Worm (Caenorhabditis elegans) whole organism, L4 larva: Measurements from ENCODE around the gene his-4.
"Not testable (repeated sequence)": the region's sequence is repeated elsewhere in the genome, so short reads cannot be mapped to it uniquely, and the experiment has no call there.

Source experiments
- F10B5.3 ChIP-seq: sonication (generic microtip); optimal IDR thresholded peaks from 2 replicates; lab custom pipeline; 2016; ENCODE audit warnings: mild to moderate bottlenecking, missing genetic modification characterization, missing compliant biosample characterization
- F44E2.7 ChIP-seq: fragments of 200-800 bp; sonication (Bioruptor generic); IDR thresholded peaks from 2 replicates; pipeline ENCODE4 v2.1.2; 2022; ENCODE audit warnings: missing genetic modification characterization, missing compliant biosample characterization
- R02D3.7 ChIP-seq: fragments of 150-350 bp; sonication (generic microtip); optimal IDR thresholded peaks from 3 replicates; lab custom pipeline; 2014; ENCODE audit warnings: missing biosample characterization, missing genetic modification characterization
- T26A8.4 ChIP-seq: fragments of 200-800 bp; sonication (Bioruptor generic); IDR thresholded peaks from 2 replicates; pipeline ENCODE4 v1.3.6; 2022; ENCODE audit warnings: missing genetic modification characterization, missing compliant biosample characterization
- ZK546.5 ChIP-seq, 2 experiments: sonication (generic microtip); optimal IDR thresholded peaks; 2 replicates each; lab custom pipeline; 2017; ENCODE audit warnings: missing biosample characterization in 2 of 2, missing genetic modification characterization in 2 of 2
- aha-1 ChIP-seq: fragments of 150-350 bp; peaks from one replicate; lab custom pipeline; 2014; ENCODE audit warnings: missing biosample characterization, missing genetic modification characterization
- arid-1 ChIP-seq: fragments of 200-800 bp; sonication (Bioruptor generic); conservative IDR thresholded peaks from 2 replicates; pipeline ENCODE4 v1.3.6; 2022; ENCODE audit warnings: missing genetic modification reagents, missing genetic modification characterization, missing compliant biosample characterization
- attf-4 ChIP-seq: sonication (generic microtip); optimal IDR thresholded peaks from 3 replicates; lab custom pipeline; 2017; ENCODE audit warnings: missing biosample characterization, missing genetic modification characterization
- daf-12 ChIP-seq: fragments of 150-350 bp; optimal IDR thresholded peaks from 2 replicates; lab custom pipeline; 2014; ENCODE audit warnings: missing biosample characterization, missing genetic modification reagents, missing genetic modification characterization
- daf-16 ChIP-seq, 3 experiments: sonication (generic microtip); optimal IDR thresholded peaks; 2 replicates each; lab custom pipeline; 2016 to 2017; ENCODE audit warnings: missing genetic modification characterization in 3 of 3, missing genetic modification reagents in 3 of 3, mild to moderate bottlenecking in 2 of 3, missing compliant biosample characterization in 2 of 3, missing biosample characterization in 1 of 3, moderate library complexity in 1 of 3
- daf-19 ChIP-seq: fragments of 200-800 bp; sonication (Bioruptor generic); conservative IDR thresholded peaks from 2 replicates; pipeline ENCODE4 v1.3.6; 2022; ENCODE audit warnings: missing genetic modification characterization, missing compliant biosample characterization
- daf-8 ChIP-seq: fragments of 200-800 bp; sonication (Bioruptor generic); IDR thresholded peaks from 2 replicates; pipeline ENCODE4 v1.3.6; 2022; ENCODE audit warnings: missing genetic modification characterization, missing compliant biosample characterization
- dmd-6 ChIP-seq: fragments of 200-800 bp; sonication (Bioruptor generic); IDR thresholded peaks from 2 replicates; pipeline ENCODE4 v1.3.6; 2022; ENCODE audit warnings: missing genetic modification reagents, missing genetic modification characterization, missing compliant biosample characterization
- dmd-8 ChIP-seq: fragments of 200-800 bp; sonication (Bioruptor generic); IDR thresholded peaks from 2 replicates; pipeline ENCODE4 v1.3.6; 2022; ENCODE audit warnings: missing genetic modification characterization, missing compliant biosample characterization
- dmd-9 ChIP-seq: fragments of 200-800 bp; sonication (Bioruptor generic); IDR thresholded peaks from 2 replicates; pipeline ENCODE4 v1.3.6; 2022; ENCODE audit warnings: missing genetic modification reagents, missing genetic modification characterization, missing compliant biosample characterization
- dpl-1 ChIP-seq: fragments of 150-350 bp; optimal IDR thresholded peaks from 2 replicates; lab custom pipeline; 2014; ENCODE audit warnings: missing biosample characterization, missing genetic modification reagents, missing genetic modification characterization
- duxl-1 ChIP-seq: sonication (generic microtip); optimal IDR thresholded peaks from 2 replicates; lab custom pipeline; 2016; ENCODE audit warnings: mild to moderate bottlenecking, missing genetic modification characterization, moderate library complexity, missing compliant biosample characterization; ENCODE audit not compliant: poor library complexity
- dve-1 ChIP-seq: sonication (generic microtip); optimal IDR thresholded peaks from 2 replicates; lab custom pipeline; 2017; ENCODE audit warnings: antibody characterized with exemption, mild to moderate bottlenecking, missing genetic modification characterization, missing compliant biosample characterization; ENCODE audit not compliant: insufficient read depth
- gei-8 ChIP-seq: fragments of 200-800 bp; sonication (Bioruptor generic); optimal IDR thresholded peaks from 2 replicates; lab custom pipeline; 2018; ENCODE audit warnings: mild to moderate bottlenecking, missing genetic modification characterization, missing compliant biosample characterization
- hlh-11 ChIP-seq: fragments of 200-800 bp; sonication (Bioruptor generic); optimal IDR thresholded peaks from 2 replicates; lab custom pipeline; 2018; ENCODE audit warnings: mild to moderate bottlenecking, missing genetic modification characterization, missing compliant biosample characterization
- jun-1 ChIP-seq: fragments of 150-350 bp; optimal IDR thresholded peaks from 2 replicates; lab custom pipeline; 2014; ENCODE audit warnings: missing biosample characterization, missing genetic modification reagents, missing genetic modification characterization
- lin-1 ChIP-seq: fragments of 200-800 bp; sonication (Bioruptor generic); IDR thresholded peaks from 2 replicates; pipeline ENCODE4 v1.3.6; 2022; ENCODE audit warnings: missing genetic modification reagents, missing genetic modification characterization, missing compliant biosample characterization
- lin-13 ChIP-seq: fragments of 150-350 bp; optimal IDR thresholded peaks from 2 replicates; lab custom pipeline; 2014; ENCODE audit warnings: missing biosample characterization, missing genetic modification reagents, missing genetic modification characterization
- lin-38 ChIP-seq: fragments of 200-800 bp; sonication (Bioruptor generic); IDR thresholded peaks from 2 replicates; pipeline ENCODE4 v1.3.6; 2022; ENCODE audit warnings: missing genetic modification reagents, missing genetic modification characterization, missing compliant biosample characterization
- mep-1 ChIP-seq: fragments of 150-350 bp; sonication (generic microtip); optimal IDR thresholded peaks from 3 replicates; lab custom pipeline; 2014; ENCODE audit warnings: missing biosample characterization, missing genetic modification characterization
- mes-2 ChIP-seq: sonication (generic microtip); optimal IDR thresholded peaks from 2 replicates; lab custom pipeline; 2016; ENCODE audit warnings: missing genotype, mild to moderate bottlenecking, missing genetic modification characterization, missing compliant biosample characterization; ENCODE audit not compliant: poor library complexity, severe bottlenecking
- nhr-102 ChIP-seq: sonication (generic microtip); optimal IDR thresholded peaks from 2 replicates; lab custom pipeline; 2016; ENCODE audit warnings: mild to moderate bottlenecking, missing genetic modification characterization, moderate library complexity, missing compliant biosample characterization
- nhr-25 ChIP-seq: sonication (generic microtip); optimal IDR thresholded peaks from 2 replicates; lab custom pipeline; 2017; ENCODE audit warnings: missing genetic modification characterization, mild to moderate bottlenecking, missing compliant biosample characterization, antibody characterized with exemption, moderate library complexity, borderline replicate concordance; ENCODE audit not compliant: insufficient read depth
- nhr-28 ChIP-seq: fragments of 150-350 bp; optimal IDR thresholded peaks from 2 replicates; lab custom pipeline; 2014; ENCODE audit warnings: missing biosample characterization, missing genetic modification characterization
- nhr-41 ChIP-seq: fragments of 200-800 bp; sonication (Bioruptor generic); IDR thresholded peaks from 2 replicates; pipeline ENCODE4 v1.3.6; 2022; ENCODE audit warnings: missing genetic modification reagents, missing genetic modification characterization, missing compliant biosample characterization
- nhr-42 ChIP-seq: fragments of 200-800 bp; sonication (Bioruptor generic); IDR thresholded peaks from 2 replicates; pipeline ENCODE4 v1.3.6; 2022; ENCODE audit warnings: missing genetic modification characterization, missing compliant biosample characterization
- nhr-48 ChIP-seq: sonication (generic microtip); optimal IDR thresholded peaks from 2 replicates; lab custom pipeline; 2016; ENCODE audit warnings: mild to moderate bottlenecking, missing genetic modification characterization, missing compliant biosample characterization
- nhr-6 ChIP-seq: fragments of 150-350 bp; optimal IDR thresholded peaks from 2 replicates; lab custom pipeline; 2014; ENCODE audit warnings: missing biosample characterization, missing genetic modification characterization
- nhr-76 ChIP-seq: fragments of 150-350 bp; optimal IDR thresholded peaks from 2 replicates; lab custom pipeline; 2014; ENCODE audit warnings: missing biosample characterization, missing genetic modification characterization
- pha-4 ChIP-seq, 2 experiments: fragments of 150-350 bp in 1 of 2; fragments of 200-800 bp in 1 of 2; sonication (Bioruptor generic) in 1 of 2; IDR thresholded peaks in 1 of 2; optimal IDR thresholded peaks in 1 of 2; 2 replicates each; pipeline versions ENCODE4 v1.3.6 to Lab custom; 2014 to 2022; ENCODE audit warnings: missing genetic modification characterization in 2 of 2, missing genetic modification reagents in 2 of 2, missing biosample characterization in 1 of 2, missing compliant biosample characterization in 1 of 2
- php-3 ChIP-seq: fragments of 200-800 bp; sonication (Bioruptor generic); IDR thresholded peaks from 2 replicates; pipeline ENCODE4 v1.3.6; 2022; ENCODE audit warnings: missing genetic modification reagents, missing genetic modification characterization, missing compliant biosample characterization
- rbr-2 ChIP-seq: sonication (generic microtip); optimal IDR thresholded peaks from 2 replicates; lab custom pipeline; 2016; ENCODE audit warnings: missing genotype, missing genetic modification characterization, missing compliant biosample characterization
- saeg-2 ChIP-seq: fragments of 200-800 bp; sonication (Bioruptor generic); IDR thresholded peaks from 2 replicates; pipeline ENCODE4 v1.3.6; 2022; ENCODE audit warnings: missing genetic modification reagents, missing genetic modification characterization, missing compliant biosample characterization
- snpc-4 ChIP-seq: fragments of 150-350 bp; optimal IDR thresholded peaks from 2 replicates; lab custom pipeline; 2014; ENCODE audit warnings: missing biosample characterization, missing genetic modification characterization
- spr-1 ChIP-seq: sonication (generic microtip); optimal IDR thresholded peaks from 2 replicates; lab custom pipeline; 2016; ENCODE audit warnings: mild to moderate bottlenecking, missing genetic modification characterization, missing compliant biosample characterization
- unc-39 ChIP-seq: sonication (generic microtip); optimal IDR thresholded peaks from 2 replicates; lab custom pipeline; 2017; ENCODE audit warnings: missing biosample characterization, missing genetic modification characterization
- unc-62 ChIP-seq, 3 experiments: fragments of 150-350 bp in 1 of 3; sonication (generic microtip); optimal IDR thresholded peaks in 2 of 3; peaks in 1 of 3; 1 replicate in 1 of 3; 2 replicates in 2 of 3; lab custom pipeline; 2014 to 2017; ENCODE audit warnings: missing biosample characterization in 3 of 3, missing genetic modification characterization in 3 of 3, missing genetic modification reagents in 3 of 3, missing genotype in 1 of 3
- vab-7 ChIP-seq: fragments of 200-800 bp; sonication (Bioruptor generic); IDR thresholded peaks from 2 replicates; pipeline ENCODE4 v1.3.6; 2022; ENCODE audit warnings: missing genetic modification reagents, missing genetic modification characterization, missing compliant biosample characterization
- zfp-3 ChIP-seq: fragments of 200-800 bp; sonication (Bioruptor generic); conservative IDR thresholded peaks from 2 replicates; pipeline ENCODE4 v1.3.6; 2022; ENCODE audit warnings: missing genetic modification reagents, missing genetic modification characterization, missing compliant biosample characterization
- zip-2 ChIP-seq: fragments of 150-350 bp; optimal IDR thresholded peaks from 2 replicates; lab custom pipeline; 2014; ENCODE audit warnings: missing biosample characterization, missing genetic modification characterization

Gene his-4

DNA sequence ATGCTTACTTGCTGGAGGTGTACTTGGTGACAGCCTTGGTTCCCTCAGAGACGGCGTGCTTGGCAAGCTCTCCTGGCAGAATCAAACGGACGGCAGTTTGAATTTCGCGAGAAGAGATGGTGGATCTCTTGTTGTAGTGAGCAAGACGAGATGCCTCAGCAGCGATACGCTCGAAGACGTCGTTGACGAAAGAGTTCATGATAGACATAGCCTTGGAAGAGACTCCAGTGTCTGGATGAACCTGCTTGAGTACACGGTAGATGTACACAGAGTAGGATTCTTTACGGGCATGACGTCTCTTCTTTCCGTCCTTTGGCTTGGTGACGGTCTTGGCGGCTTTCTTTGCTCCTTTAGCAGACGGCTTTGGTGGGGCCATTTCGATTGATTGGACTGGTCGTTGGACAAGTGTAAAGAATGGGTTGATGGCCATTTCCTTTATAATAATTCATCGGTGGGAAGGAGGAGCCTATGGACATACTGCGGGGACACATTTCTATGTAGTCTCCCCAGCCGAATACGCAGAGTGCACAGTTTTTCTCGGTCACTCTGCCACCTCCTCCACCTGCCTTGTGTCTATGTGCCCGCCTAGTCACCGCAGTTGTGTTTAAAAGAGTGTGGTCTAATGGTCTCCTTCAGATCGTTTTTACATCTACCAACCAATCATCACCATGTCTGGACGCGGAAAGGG, at the start of gene his-4, which contains the start of gene his-3:
Gene his-4 (minus strand): TSS at position 376 of the 688 bp plus-strand sequence.
Gene his-3 (plus strand): TSS at position 669 of the 688 bp plus-strand sequence.
- TF ChIP-seq php-3 = peak; percentile 62; the same call in 1 of the 2 replicates
- TF ChIP-seq spr-1 (tag; lab: Kevin White, UChicago) = peak; percentile 40
- peak; percentile 23 for TF ChIP-seq lin-38 (GFP tag; lab: Robert Waterston, UW)
- TF ChIP-seq dve-1 = peak; percentile 98
- peak; percentile 75 for TF ChIP-seq mep-1 (tag; lab: Kevin White, UChicago)
- TF ChIP-seq daf-16 (GFP tag; optimal IDR thresholded peaks at IDR 0.05; lab: Kevin White, UChicago) = not testable (repeated sequence)
- peak; percentile 73 for TF ChIP-seq daf-16 (tag; optimal IDR thresholded peaks at IDR 0.05; lab: Kevin White, UChicago)
- TF ChIP-seq nhr-6 (tag; lab: Kevin White, UChicago) = peak; percentile 5
- peak; percentile 48 for TF ChIP-seq dpl-1 (GFP tag; lab: Kevin White, UChicago)
- peak; percentile 83 for TF ChIP-seq nhr-102 (tag; lab: Kevin White, UChicago)
- peak; percentile 80 for TF ChIP-seq mes-2 (tag; lab: Kevin White, UChicago)
- TF ChIP-seq dmd-6 = peak; percentile 53
- TF ChIP-seq nhr-28 (tag; lab: Kevin White, UChicago) = peak; percentile 64
- peak; percentile 32 for TF ChIP-seq rbr-2 (tag; lab: Kevin White, UChicago)
- TF ChIP-seq aha-1 = peak; percentile 94
- TF ChIP-seq nhr-48 (tag; lab: Kevin White, UChicago) = peak; percentile 37
- peak; percentile 85 for TF ChIP-seq duxl-1 (tag; lab: Kevin White, UChicago)
- peak; percentile 74 for TF ChIP-seq nhr-25 (tag; lab: Kevin White, UChicago)
- TF ChIP-seq hlh-11 (tag; lab: Kevin White, UChicago) = peak; percentile 74
- TF ChIP-seq nhr-42 (GFP tag; lab: Robert Waterston, UW) = peak; percentile 72; the same call in 1 of the 2 replicates

DNA sequence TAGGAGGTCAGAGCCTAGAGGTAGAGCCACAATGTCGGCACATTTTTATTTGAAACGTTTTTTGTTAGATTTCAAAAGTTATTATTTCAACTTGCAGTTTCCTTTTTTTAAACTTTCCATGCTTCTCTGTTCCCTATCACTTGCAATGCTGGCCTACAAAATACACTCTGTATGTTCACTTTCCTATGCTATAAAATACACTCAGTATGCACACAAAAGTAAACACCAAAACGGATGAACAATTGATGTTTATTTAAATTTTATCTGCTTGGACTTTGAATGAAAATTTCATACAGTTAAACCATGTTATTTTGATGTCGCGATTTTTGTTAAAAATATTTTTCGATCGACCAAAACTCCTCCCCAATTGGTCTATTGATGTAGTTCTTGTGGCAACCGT, 40.4 kb upstream of the his-4 start:
- TF ChIP-seq unc-39 (tag; lab: Kevin White, UChicago) (no peak), T26A8.4 (GFP tag; lab: Robert Waterston, UW) (no peak), nhr-42 (GFP tag; lab: Robert Waterston, UW) (no peak), daf-16 (GFP tag; optimal IDR thresholded peaks at IDR 0.05; lab: Kevin White, UChicago) (no peak), daf-16 (tag; optimal IDR thresholded peaks at IDR 0.05; lab: Kevin White, UChicago) (peak; percentile 86), snpc-4 (no peak), zfp-3 (GFP tag; lab: Robert Waterston, UW) (no peak), lin-13 (GFP tag; lab: Kevin White, UChicago) (no peak), lin-1 (GFP tag; lab: Robert Waterston, UW) (no peak), F10B5.3 (tag; lab: Kevin White, UChicago) (no peak), daf-8 (GFP tag; lab: Robert Waterston, UW) (no peak), nhr-41 (no peak), rbr-2 (tag; lab: Kevin White, UChicago) (no peak), F44E2.7 (no peak), lin-38 (GFP tag; lab: Robert Waterston, UW) (no peak), nhr-48 (tag; lab: Kevin White, UChicago) (no peak), dmd-9 (GFP tag; lab: Robert Waterston, UW) (no peak), vab-7 (no peak), dve-1 (peak; percentile 27), gei-8 (GFP tag; lab: Kevin White, UChicago) (no peak), jun-1 (no peak), daf-12 (no peak), dmd-8 (no peak), unc-62 (GFP tag; optimal IDR thresholded peaks at IDR 0.05 in 1 of 2; lab: Kevin White, UChicago) (no peak), unc-62 (tag; optimal IDR thresholded peaks at IDR 0.05; lab: Kevin White, UChicago) (no peak), daf-19 (GFP tag; lab: Robert Waterston, UW) (no peak), ZK546.5 (tag; optimal IDR thresholded peaks at IDR 0.05; lab: Kevin White, UChicago) (no peak), nhr-76 (tag; lab: Kevin White, UChicago) (no peak), saeg-2 (no peak), attf-4 (no peak), zip-2 (no peak), arid-1 (GFP tag; lab: Robert Waterston, UW) (no peak), pha-4 (GFP tag; IDR thresholded peaks at IDR 0.05; lab: Robert Waterston, UW) (no peak), pha-4 (tag; optimal IDR thresholded peaks at IDR 0.05; lab: Kevin White, UChicago) (peak; percentile 7), R02D3.7 (no peak), php-3 (0 out of 2 replicates have a peak, but pooled peaks have one; percentile 27)
